Fruit fly (Drosophila melanogaster): Measurements from ENCODE around the gene ICA69.

dm6 chr3L:21176276-21176934, 45.2 kb downstream of the ICA69 start:
- TF ChIP-seq Gug (GFP tag; IDR thresholded peaks at IDR 0.05) (no peak), Ets96B (tag; optimal IDR thresholded peaks at IDR 0.05) (no peak), Hr38 (GFP tag; optimal IDR thresholded peaks at IDR 0.05) (no peak), CG8119 (GFP tag; IDR thresholded peaks at IDR 0.05) (no peak), CG8319 (GFP tag; optimal IDR thresholded peaks at IDR 0.05) (no peak), CG32006 (GFP tag; optimal IDR thresholded peaks at IDR 0.05) (no peak), CG8632 (GFP tag; optimal IDR thresholded peaks at IDR 0.05) (no peak), topi (GFP tag; optimal IDR thresholded peaks at IDR 0.05) (no peak), CG11294 (GFP tag; IDR thresholded peaks at IDR 0.05) (no peak), salr (GFP tag; optimal IDR thresholded peaks at IDR 0.05) (no peak), Lpt (GFP tag; optimal IDR thresholded peaks at IDR 0.05) (no peak)

Measured in whole organism, prepupa.